Worm (Caenorhabditis elegans) whole organism, L1 larva: Measurements from ENCODE around the gene chtb-2.

Experiments
- C04F5.9 ChIP-seq: sonication (generic microtip); optimal IDR thresholded peaks from 2 replicates; lab custom pipeline; 2016; ENCODE audit warnings: missing genetic modification characterization, missing compliant biosample characterization
- C16A3.4 ChIP-seq: fragments of 150-350 bp; optimal IDR thresholded peaks from 2 replicates; lab custom pipeline; 2014; ENCODE audit warnings: missing biosample characterization, missing genetic modification characterization
- alr-1 ChIP-seq: fragments of 200-800 bp; sonication (Bioruptor generic); optimal IDR thresholded peaks from 2 replicates; lab custom pipeline; 2018; ENCODE audit warnings: borderline replicate concordance, mild to moderate bottlenecking, missing genetic modification characterization, missing compliant biosample characterization
- aly-2 ChIP-seq: fragments of 150-350 bp; optimal IDR thresholded peaks from 2 replicates; lab custom pipeline; 2014; ENCODE audit warnings: missing biosample characterization, missing genetic modification characterization
- ama-1 ChIP-seq: fragments of 150-350 bp; optimal IDR thresholded peaks from 2 replicates; lab custom pipeline; 2014
- blmp-1 ChIP-seq: fragments of 150-350 bp; optimal IDR thresholded peaks from 2 replicates; lab custom pipeline; 2014; ENCODE audit warnings: missing biosample characterization, missing genetic modification characterization
- ceh-82 ChIP-seq, 3 experiments: fragments of 150-350 bp in 1 of 3; sonication (generic microtip) in 2 of 3; optimal IDR thresholded peaks; 2 replicates each; lab custom pipeline; 2014 to 2017; ENCODE audit warnings: missing biosample characterization in 3 of 3, missing genetic modification characterization in 3 of 3
- ceh-88 ChIP-seq: fragments of 200-800 bp; sonication (Bioruptor generic); IDR thresholded peaks from 2 replicates; pipeline ENCODE4 v1.3.6; 2022; ENCODE audit warnings: missing genetic modification characterization, missing compliant biosample characterization
- ceh-90 ChIP-seq: sonication (generic microtip); optimal IDR thresholded peaks from 2 replicates; lab custom pipeline; 2016; ENCODE audit warnings: missing genetic modification characterization, missing compliant biosample characterization
- dpl-1 ChIP-seq, 3 experiments: fragments of 150-350 bp in 2 of 3; sonication (generic microtip) in 1 of 3; optimal IDR thresholded peaks; 2 replicates each; lab custom pipeline; 2014 to 2017; ENCODE audit warnings: missing biosample characterization in 3 of 3, missing genetic modification characterization in 3 of 3, missing genetic modification reagents in 3 of 3
- efl-3 ChIP-seq: fragments of 200-800 bp; sonication (Bioruptor generic); optimal IDR thresholded peaks from 2 replicates; lab custom pipeline; 2018; ENCODE audit warnings: mild to moderate bottlenecking, missing genetic modification characterization, missing compliant biosample characterization
- elt-2 ChIP-seq: sonication (generic microtip); optimal IDR thresholded peaks from 2 replicates; lab custom pipeline; 2016; ENCODE audit warnings: missing genetic modification characterization, mild to moderate bottlenecking, inconsistent platforms, missing compliant biosample characterization, missing genetic modification reagents
- elt-3 ChIP-seq, 6 experiments: fragments of 150-350 bp in 1 of 6; sonication (generic microtip); optimal IDR thresholded peaks; 2 replicates each; lab custom pipeline; 2017 to 2018; ENCODE audit warnings: missing biosample characterization in 6 of 6, missing genetic modification characterization in 6 of 6, inconsistent platforms in 1 of 6
- fkh-4 ChIP-seq: sonication (generic microtip); optimal IDR thresholded peaks from 2 replicates; lab custom pipeline; 2016; ENCODE audit warnings: missing compliant biosample characterization, missing genetic modification characterization, borderline replicate concordance
- fkh-8 ChIP-seq: sonication (generic microtip); optimal IDR thresholded peaks from 2 replicates; lab custom pipeline; 2016; ENCODE audit warnings: mild to moderate bottlenecking, missing genetic modification characterization, missing compliant biosample characterization
- hlh-17 ChIP-seq: fragments of 200-800 bp; sonication (Bioruptor generic); optimal IDR thresholded peaks from 2 replicates; lab custom pipeline; 2018; ENCODE audit warnings: missing genetic modification characterization, mild to moderate bottlenecking, missing compliant biosample characterization, moderate library complexity, borderline replicate concordance
- hpl-2 ChIP-seq: fragments of 150-350 bp; optimal IDR thresholded peaks from 2 replicates; lab custom pipeline; 2014; ENCODE audit warnings: missing biosample characterization, missing genetic modification reagents, missing genetic modification characterization
- irx-1 ChIP-seq: sonication (generic microtip); optimal IDR thresholded peaks from 2 replicates; lab custom pipeline; 2016; ENCODE audit warnings: missing genetic modification characterization, missing compliant biosample characterization
- isw-1 ChIP-seq: fragments of 200-800 bp; sonication (Bioruptor generic); IDR thresholded peaks from 2 replicates; pipeline ENCODE4 v1.3.6; 2022; ENCODE audit warnings: missing genetic modification characterization, missing compliant biosample characterization
- jun-1 ChIP-seq: fragments of 150-350 bp; optimal IDR thresholded peaks from 2 replicates; lab custom pipeline; 2014; ENCODE audit warnings: missing biosample characterization, missing genetic modification reagents, missing genetic modification characterization
- lin-15B ChIP-seq: fragments of 150-350 bp; sonication (generic microtip); optimal IDR thresholded peaks from 3 replicates; lab custom pipeline; 2014; ENCODE audit warnings: missing biosample characterization, missing genetic modification characterization
- lin-39 ChIP-seq: fragments of 150-350 bp; optimal IDR thresholded peaks from 2 replicates; lab custom pipeline; 2014; ENCODE audit warnings: missing biosample characterization, missing genetic modification reagents, missing genetic modification characterization
- lir-3 ChIP-seq: sonication (generic microtip); optimal IDR thresholded peaks from 2 replicates; lab custom pipeline; 2016; ENCODE audit warnings: mild to moderate bottlenecking, missing genetic modification characterization, moderate library complexity, missing compliant biosample characterization; ENCODE audit not compliant: poor library complexity
- mab-9 ChIP-seq: fragments of 200-800 bp; sonication (Bioruptor generic); IDR thresholded peaks from 2 replicates; pipeline ENCODE4 v1.3.6; 2022; ENCODE audit warnings: missing genetic modification reagents, missing genetic modification characterization, missing compliant biosample characterization
- mef-2 ChIP-seq: fragments of 150-350 bp; optimal IDR thresholded peaks from 2 replicates; lab custom pipeline; 2014; ENCODE audit warnings: missing biosample characterization, missing genetic modification characterization
- nhr-11 ChIP-seq: fragments of 150-350 bp; optimal IDR thresholded peaks from 2 replicates; lab custom pipeline; 2014; ENCODE audit warnings: missing biosample characterization, missing genetic modification characterization
- nhr-12 ChIP-seq: sonication (generic microtip); optimal IDR thresholded peaks from 2 replicates; lab custom pipeline; 2017; ENCODE audit warnings: missing biosample characterization, missing genetic modification characterization
- nhr-20 ChIP-seq: sonication (generic microtip); optimal IDR thresholded peaks from 2 replicates; lab custom pipeline; 2016; ENCODE audit warnings: mild to moderate bottlenecking, missing genetic modification characterization, missing compliant biosample characterization
- nhr-28 ChIP-seq: fragments of 150-350 bp; optimal IDR thresholded peaks from 2 replicates; lab custom pipeline; 2014; ENCODE audit warnings: missing biosample characterization, missing genetic modification characterization
- nhr-47 ChIP-seq: sonication (generic microtip); optimal IDR thresholded peaks from 2 replicates; lab custom pipeline; 2016; ENCODE audit warnings: mild to moderate bottlenecking, missing genetic modification characterization, moderate library complexity, missing compliant biosample characterization
- nhr-71 ChIP-seq: sonication (generic microtip); optimal IDR thresholded peaks from 2 replicates; lab custom pipeline; 2016; ENCODE audit warnings: mild to moderate bottlenecking, missing genetic modification characterization, moderate library complexity, missing compliant biosample characterization
- nhr-76 ChIP-seq: sonication (generic microtip); optimal IDR thresholded peaks from 2 replicates; lab custom pipeline; 2017; ENCODE audit warnings: missing biosample characterization, missing genetic modification characterization
- nhr-85 ChIP-seq: sonication (generic microtip); peaks from one replicate; lab custom pipeline; 2016; ENCODE audit warnings: missing genetic modification characterization, inconsistent platforms, missing compliant biosample characterization
- nhr-90 ChIP-seq: sonication (generic microtip); optimal IDR thresholded peaks from 2 replicates; lab custom pipeline; 2016; ENCODE audit warnings: mild to moderate bottlenecking, missing genetic modification characterization, missing compliant biosample characterization; ENCODE audit not compliant: poor library complexity
- pag-3 ChIP-seq: sonication (generic microtip); optimal IDR thresholded peaks from 2 replicates; lab custom pipeline; 2017; ENCODE audit warnings: missing genetic modification characterization, mild to moderate bottlenecking, missing compliant biosample characterization, antibody characterized with exemption, borderline replicate concordance; ENCODE audit not compliant: insufficient read depth
- pax-3 ChIP-seq: fragments of 200-800 bp; sonication (Bioruptor generic); optimal IDR thresholded peaks from 2 replicates; lab custom pipeline; 2018; ENCODE audit warnings: mild to moderate bottlenecking, missing genetic modification characterization, moderate library complexity, missing compliant biosample characterization
- skn-1 ChIP-seq: fragments of 150-350 bp; optimal IDR thresholded peaks from 2 replicates; lab custom pipeline; 2014; ENCODE audit warnings: missing biosample characterization, missing genetic modification characterization
- snpc-4 ChIP-seq: fragments of 150-350 bp; optimal IDR thresholded peaks from 2 replicates; lab custom pipeline; 2014; ENCODE audit warnings: missing biosample characterization, missing genetic modification characterization
- snu-23 ChIP-seq: sonication (generic microtip); optimal IDR thresholded peaks from 2 replicates; lab custom pipeline; 2016; ENCODE audit warnings: missing genetic modification characterization, missing compliant biosample characterization
- sox-4 ChIP-seq: sonication (generic microtip); optimal IDR thresholded peaks from 2 replicates; lab custom pipeline; 2016; ENCODE audit warnings: missing genetic modification characterization, missing compliant biosample characterization
- sptf-1 ChIP-seq: fragments of 150-350 bp; optimal IDR thresholded peaks from 2 replicates; lab custom pipeline; 2014; ENCODE audit warnings: missing biosample characterization, missing genetic modification characterization
- sup-37 ChIP-seq: fragments of 200-800 bp; sonication (Bioruptor generic); optimal IDR thresholded peaks from 2 replicates; lab custom pipeline; 2018; ENCODE audit warnings: mild to moderate bottlenecking, missing genetic modification characterization, missing compliant biosample characterization
- tbx-2 ChIP-seq: sonication (generic microtip); optimal IDR thresholded peaks from 2 replicates; lab custom pipeline; 2016; ENCODE audit warnings: missing genetic modification characterization, missing compliant biosample characterization
- unc-130 ChIP-seq: fragments of 150-350 bp; optimal IDR thresholded peaks from 2 replicates; lab custom pipeline; 2017; ENCODE audit warnings: missing biosample characterization, missing genetic modification characterization, inconsistent platforms
- unc-30 ChIP-seq: sonication (generic microtip); optimal IDR thresholded peaks from 2 replicates; lab custom pipeline; 2017; ENCODE audit warnings: missing biosample characterization, missing genetic modification characterization
- unc-86 ChIP-seq: sonication (generic microtip); optimal IDR thresholded peaks from 2 replicates; lab custom pipeline; 2016; ENCODE audit warnings: missing genetic modification characterization, missing compliant biosample characterization
- unc-98 ChIP-seq: fragments of 200-800 bp; sonication (Bioruptor generic); IDR thresholded peaks from 2 replicates; pipeline ENCODE4 v1.3.6; 2022; ENCODE audit warnings: missing genetic modification characterization, missing compliant biosample characterization
- ztf-11 ChIP-seq, 2 experiments: sonication (generic microtip); optimal IDR thresholded peaks; 2 replicates each; lab custom pipeline; 2016 to 2017; ENCODE audit warnings: missing genetic modification characterization in 2 of 2, missing biosample characterization in 1 of 2, missing compliant biosample characterization in 1 of 2

chtb-2 gene

DNA sequence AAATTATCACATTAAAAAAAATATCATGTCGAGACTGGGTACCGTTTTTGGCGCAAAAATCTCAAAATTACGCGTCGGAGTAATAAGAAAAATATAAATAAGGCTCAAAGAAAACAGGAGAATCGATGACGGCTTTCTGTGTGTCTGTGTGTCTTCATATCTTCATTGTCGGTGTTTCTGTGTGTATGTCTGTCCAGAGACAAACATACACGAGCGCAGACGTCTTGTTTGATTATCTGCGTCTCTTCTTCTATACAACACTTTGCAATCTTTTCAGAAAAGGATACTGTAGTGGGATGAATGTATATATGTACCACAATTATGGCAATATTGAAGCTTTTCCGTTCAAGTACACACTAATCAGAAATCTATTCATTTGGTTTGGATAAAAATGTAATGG is 38.7 kb upstream of the chtb-2 start, which contains the start of gene C05D11.13 (continued):
- TF ChIP-seq unc-30 (tag; lab: Kevin White, UChicago) (no peak), isw-1 (no peak), nhr-11 (tag; lab: Kevin White, UChicago) (no peak), nhr-71 (tag; lab: Kevin White, UChicago) (peak; percentile 50), snu-23 (peak; percentile 56), aly-2 (tag; lab: Kevin White, UChicago) (no peak), nhr-85 (tag; lab: Kevin White, UChicago) (peak; percentile 11), nhr-76 (tag; lab: Kevin White, UChicago) (no peak), ceh-88 (GFP tag; lab: Robert Waterston, UW) (no peak), ceh-90 (tag; lab: Kevin White, UChicago) (no peak), irx-1 (tag; lab: Kevin White, UChicago) (peak; percentile 17), pax-3 (no peak), sox-4 (no peak), hpl-2 (GFP tag; lab: Kevin White, UChicago) (no peak), dpl-1 (GFP tag; optimal IDR thresholded peaks at IDR 0.05; lab: Kevin White, UChicago) (peak in 2 of 3 experiments; percentile 9 to 47), fkh-4 (no peak), lin-39 (tag; lab: Kevin White, UChicago) (no peak), fkh-8 (tag; lab: Kevin White, UChicago) (no peak), nhr-28 (no peak), C04F5.9 (no peak), skn-1 (tag; lab: Kevin White, UChicago) (no peak), sptf-1 (tag; lab: Kevin White, UChicago) (no peak), ztf-11 (tag; optimal IDR thresholded peaks at IDR 0.05; lab: Kevin White, UChicago) (no peak), nhr-20 (tag; lab: Kevin White, UChicago) (peak; percentile 34), alr-1 (tag; lab: Kevin White, UChicago) (no peak), unc-130 (peak; percentile 68), elt-3 (tag; optimal IDR thresholded peaks at IDR 0.05; lab: Kevin White, UChicago) (peak in 1 of 6 experiments; percentile 16), mef-2 (no peak), snpc-4 (tag; lab: Kevin White, UChicago) (no peak), jun-1 (tag; lab: Kevin White, UChicago) (peak; percentile 8), nhr-47 (tag; lab: Kevin White, UChicago) (no peak), efl-3 (GFP tag; lab: Kevin White, UChicago) (no peak), hlh-17 (GFP tag; lab: Kevin White, UChicago) (no peak), unc-98 (GFP tag; lab: Robert Waterston, UW) (no peak), lin-15B (tag; lab: Kevin White, UChicago) (no peak), elt-2 (no peak), nhr-90 (tag; lab: Kevin White, UChicago) (no peak), ama-1 (lab: Kevin White, UChicago) (peak; percentile 65), mab-9 (no peak), unc-86 (tag; lab: Kevin White, UChicago) (no peak), sup-37 (GFP tag; lab: Kevin White, UChicago) (no peak), blmp-1 (tag; lab: Kevin White, UChicago) (peak; percentile 53), lir-3 (no peak), pag-3 (no peak), nhr-12 (tag; lab: Kevin White, UChicago) (no peak), tbx-2 (tag; lab: Kevin White, UChicago) (no peak), ceh-82 (tag; optimal IDR thresholded peaks at IDR 0.05; lab: Kevin White, UChicago) (no peak), C16A3.4 (peak; percentile 34)
